Worm (Caenorhabditis elegans) whole organism, early embryonic: ENCODE results near the gene F48G7.10.

Experiments
- F13C5.2 ChIP-seq: sonication (generic microtip); optimal IDR thresholded peaks from 2 replicates; lab custom pipeline; 2017; ENCODE audit warnings: mild to moderate bottlenecking, missing genetic modification characterization, inconsistent platforms, missing compliant biosample characterization
- ama-1 ChIP-seq: fragments of 150-350 bp; optimal IDR thresholded peaks from 2 replicates; lab custom pipeline; 2014
- hmg-4 ChIP-seq: fragments of 200-800 bp; sonication (Bioruptor generic); optimal IDR thresholded peaks from 2 replicates; lab custom pipeline; 2018; ENCODE audit warnings: mild to moderate bottlenecking, missing genetic modification characterization, missing compliant biosample characterization
- hnd-1 ChIP-seq: sonication (generic microtip); optimal IDR thresholded peaks from 2 replicates; lab custom pipeline; 2016; ENCODE audit warnings: missing genetic modification characterization, missing compliant biosample characterization

DNA sequence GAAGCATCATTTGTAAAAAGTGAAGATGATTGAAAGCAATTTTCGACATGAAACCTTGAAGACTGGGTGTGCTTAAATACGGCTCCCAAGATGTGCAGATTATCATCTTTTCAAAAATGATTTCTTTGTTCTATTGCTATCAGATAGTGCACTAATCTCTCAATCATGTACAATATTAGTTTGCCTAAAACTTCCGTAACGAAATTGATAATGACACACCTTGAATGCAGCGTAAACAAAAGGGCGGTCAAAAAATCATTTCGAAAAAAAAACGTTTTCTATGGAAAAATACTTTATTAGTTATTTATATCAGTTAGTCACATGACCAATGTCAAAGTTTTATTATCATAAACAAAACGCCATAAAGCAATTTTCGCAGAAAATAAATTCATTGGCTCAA is 11.9 kb downstream of the F48G7.10 start, which contains the start of gene F48G7.5:
- TF ChIP-seq hnd-1 (tag; lab: Kevin White, UChicago) (no peak), ama-1 (lab: Kevin White, UChicago) (no peak), F13C5.2 (tag; lab: Kevin White, UChicago) (no peak), hmg-4 (GFP tag; lab: Kevin White, UChicago) (no peak)
